Worm (Caenorhabditis elegans) whole organism, L1 larva: ENCODE measurements around the gene arr-1.

Experiments used
- dsc-1 ChIP-seq: sonication (generic microtip); optimal IDR thresholded peaks from 2 replicates; lab custom pipeline; 2016; ENCODE audit warnings: mild to moderate bottlenecking, missing genetic modification characterization, missing compliant biosample characterization
- egl-27 ChIP-seq, 2 experiments: fragments of 150-350 bp in 1 of 2; sonication (generic microtip); optimal IDR thresholded peaks; 3 replicates each; lab custom pipeline; 2017 to 2018; ENCODE audit warnings: missing biosample characterization in 2 of 2, missing genetic modification characterization in 2 of 2, missing genetic modification reagents in 2 of 2
- elt-3 ChIP-seq, 6 experiments: fragments of 150-350 bp in 1 of 6; sonication (generic microtip); optimal IDR thresholded peaks; 2 replicates each; lab custom pipeline; 2017 to 2018; ENCODE audit warnings: missing biosample characterization in 6 of 6, missing genetic modification characterization in 6 of 6, inconsistent platforms in 1 of 6
- lin-35 ChIP-seq, 2 experiments: fragments of 150-350 bp; optimal IDR thresholded peaks; 2 replicates each; lab custom pipeline; 2014; ENCODE audit warnings: missing biosample characterization in 2 of 2, missing genetic modification characterization in 2 of 2, missing genetic modification reagents in 2 of 2
- lsy-2 ChIP-seq, 2 experiments: fragments of 150-350 bp; optimal IDR thresholded peaks; 2 replicates each; lab custom pipeline; 2014; ENCODE audit warnings: missing biosample characterization in 2 of 2, missing genetic modification characterization in 2 of 2
- nhr-77 ChIP-seq: fragments of 150-350 bp; optimal IDR thresholded peaks from 2 replicates; lab custom pipeline; 2014; ENCODE audit warnings: missing biosample characterization, missing genetic modification characterization
- pqm-1 ChIP-seq: sonication (generic microtip); optimal IDR thresholded peaks from 3 replicates; lab custom pipeline; 2017; ENCODE audit warnings: missing biosample characterization, missing genetic modification characterization

DNA sequence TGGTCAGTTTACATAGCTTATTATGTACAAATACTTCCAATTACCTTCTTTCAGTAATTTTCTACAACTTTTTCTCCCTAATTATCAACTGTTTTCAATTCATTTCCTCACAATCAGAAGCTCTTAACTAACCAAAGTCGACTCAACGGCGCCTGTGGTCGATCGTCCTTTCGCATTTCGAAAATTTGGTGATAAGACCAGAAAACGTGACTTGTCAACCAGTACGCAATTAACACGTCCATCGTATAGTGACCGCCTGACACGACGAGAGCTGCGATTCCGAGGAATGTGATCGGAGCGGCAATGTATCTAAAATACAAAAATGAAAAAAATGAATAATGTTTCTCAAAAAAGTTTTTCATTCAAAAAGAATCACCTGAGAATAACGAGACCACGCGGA lies 4.9 kb upstream of the arr-1 start:
- TF ChIP-seq dsc-1 = no peak
- no peak for TF ChIP-seq egl-27 (tag; optimal IDR thresholded peaks at IDR 0.05; lab: Kevin White, UChicago)
- no peak for TF ChIP-seq lsy-2 (tag; optimal IDR thresholded peaks at IDR 0.05; lab: Kevin White, UChicago)
- peak in 1 of 2 experiments; percentile 49 for TF ChIP-seq lin-35 (GFP tag; optimal IDR thresholded peaks at IDR 0.05; lab: Kevin White, UChicago)
- no peak for TF ChIP-seq elt-3 (tag; optimal IDR thresholded peaks at IDR 0.05; lab: Kevin White, UChicago)
- no peak for TF ChIP-seq pqm-1 (tag; lab: Kevin White, UChicago)
- no peak for TF ChIP-seq nhr-77
